Worm (Caenorhabditis elegans) whole organism, L1 larva: ENCODE data around the gene srx-56.

Experiments used
- C16A3.4 ChIP-seq: fragments of 150-350 bp; optimal IDR thresholded peaks from 2 replicates; lab custom pipeline; 2014; ENCODE audit warnings: missing biosample characterization, missing genetic modification characterization
- C34B4.2 ChIP-seq: sonication (generic microtip); optimal IDR thresholded peaks from 2 replicates; lab custom pipeline; 2017; ENCODE audit warnings: mild to moderate bottlenecking, missing genetic modification characterization, missing compliant biosample characterization
- blmp-1 ChIP-seq: fragments of 150-350 bp; optimal IDR thresholded peaks from 2 replicates; lab custom pipeline; 2014; ENCODE audit warnings: missing biosample characterization, missing genetic modification characterization
- ceh-82 ChIP-seq, 3 experiments: fragments of 150-350 bp in 1 of 3; sonication (generic microtip) in 2 of 3; optimal IDR thresholded peaks; 2 replicates each; lab custom pipeline; 2014 to 2017; ENCODE audit warnings: missing biosample characterization in 3 of 3, missing genetic modification characterization in 3 of 3
- ceh-88 ChIP-seq: fragments of 200-800 bp; sonication (Bioruptor generic); IDR thresholded peaks from 2 replicates; pipeline ENCODE4 v1.3.6; 2022; ENCODE audit warnings: missing genetic modification characterization, missing compliant biosample characterization
- ceh-90 ChIP-seq: sonication (generic microtip); optimal IDR thresholded peaks from 2 replicates; lab custom pipeline; 2016; ENCODE audit warnings: missing genetic modification characterization, missing compliant biosample characterization
- efl-1 ChIP-seq, 4 experiments: fragments of 150-350 bp; optimal IDR thresholded peaks in 3 of 4; peaks in 1 of 4; 1 replicate in 1 of 4; 2 replicates in 3 of 4; lab custom pipeline; 2014; ENCODE audit warnings: missing biosample characterization in 2 of 4, missing genetic modification characterization in 2 of 4, missing genetic modification reagents in 2 of 4
- efl-3 ChIP-seq: fragments of 200-800 bp; sonication (Bioruptor generic); optimal IDR thresholded peaks from 2 replicates; lab custom pipeline; 2018; ENCODE audit warnings: mild to moderate bottlenecking, missing genetic modification characterization, missing compliant biosample characterization
- egl-13 ChIP-seq: sonication (generic microtip); optimal IDR thresholded peaks from 2 replicates; lab custom pipeline; 2016; ENCODE audit warnings: missing genotype, missing genetic modification reagents, missing genetic modification characterization, missing compliant biosample characterization
- elt-3 ChIP-seq, 6 experiments: fragments of 150-350 bp in 1 of 6; sonication (generic microtip); optimal IDR thresholded peaks; 2 replicates each; lab custom pipeline; 2017 to 2018; ENCODE audit warnings: missing biosample characterization in 6 of 6, missing genetic modification characterization in 6 of 6, inconsistent platforms in 1 of 6
- fkh-4 ChIP-seq: sonication (generic microtip); optimal IDR thresholded peaks from 2 replicates; lab custom pipeline; 2016; ENCODE audit warnings: missing compliant biosample characterization, missing genetic modification characterization, borderline replicate concordance
- grh-1 ChIP-seq: fragments of 200-800 bp; sonication (Bioruptor generic); IDR thresholded peaks from 2 replicates; pipeline ENCODE4 v1.3.6; 2022; ENCODE audit warnings: missing genetic modification reagents, missing genetic modification characterization, missing compliant biosample characterization
- hlh-17 ChIP-seq: fragments of 200-800 bp; sonication (Bioruptor generic); optimal IDR thresholded peaks from 2 replicates; lab custom pipeline; 2018; ENCODE audit warnings: missing genetic modification characterization, mild to moderate bottlenecking, missing compliant biosample characterization, moderate library complexity, borderline replicate concordance
- hlh-4 ChIP-seq: sonication (generic microtip); optimal IDR thresholded peaks from 2 replicates; lab custom pipeline; 2016; ENCODE audit warnings: mild to moderate bottlenecking, missing genetic modification characterization, missing compliant biosample characterization
- hpl-2 ChIP-seq: fragments of 150-350 bp; optimal IDR thresholded peaks from 2 replicates; lab custom pipeline; 2014; ENCODE audit warnings: missing biosample characterization, missing genetic modification reagents, missing genetic modification characterization
- irx-1 ChIP-seq: sonication (generic microtip); optimal IDR thresholded peaks from 2 replicates; lab custom pipeline; 2016; ENCODE audit warnings: missing genetic modification characterization, missing compliant biosample characterization
- lin-13 ChIP-seq: fragments of 150-350 bp; optimal IDR thresholded peaks from 2 replicates; lab custom pipeline; 2014; ENCODE audit warnings: missing biosample characterization, missing genetic modification reagents, missing genetic modification characterization
- lin-14 ChIP-seq: fragments of 200-800 bp; sonication (Bioruptor generic); optimal IDR thresholded peaks from 2 replicates; lab custom pipeline; 2018; ENCODE audit warnings: mild to moderate bottlenecking, missing genetic modification characterization, moderate library complexity, missing compliant biosample characterization
- lin-35 ChIP-seq, 2 experiments: fragments of 150-350 bp; optimal IDR thresholded peaks; 2 replicates each; lab custom pipeline; 2014; ENCODE audit warnings: missing biosample characterization in 2 of 2, missing genetic modification characterization in 2 of 2, missing genetic modification reagents in 2 of 2
- lin-39 ChIP-seq: fragments of 150-350 bp; optimal IDR thresholded peaks from 2 replicates; lab custom pipeline; 2014; ENCODE audit warnings: missing biosample characterization, missing genetic modification reagents, missing genetic modification characterization
- lsy-2 ChIP-seq, 2 experiments: fragments of 150-350 bp; optimal IDR thresholded peaks; 2 replicates each; lab custom pipeline; 2014; ENCODE audit warnings: missing biosample characterization in 2 of 2, missing genetic modification characterization in 2 of 2
- mdl-1 ChIP-seq, 2 experiments: fragments of 150-350 bp; optimal IDR thresholded peaks; 2 replicates each; lab custom pipeline; 2014 to 2017; ENCODE audit warnings: missing biosample characterization in 2 of 2, missing genetic modification characterization in 2 of 2, inconsistent platforms in 1 of 2
- nhr-11 ChIP-seq: fragments of 150-350 bp; optimal IDR thresholded peaks from 2 replicates; lab custom pipeline; 2014; ENCODE audit warnings: missing biosample characterization, missing genetic modification characterization
- nhr-12 ChIP-seq: sonication (generic microtip); optimal IDR thresholded peaks from 2 replicates; lab custom pipeline; 2017; ENCODE audit warnings: missing biosample characterization, missing genetic modification characterization
- nhr-19 ChIP-seq: fragments of 200-800 bp; sonication (Bioruptor generic); conservative IDR thresholded peaks from 2 replicates; pipeline ENCODE4 v1.3.6; 2022; ENCODE audit warnings: missing genetic modification characterization, missing compliant biosample characterization
- nhr-28 ChIP-seq: fragments of 150-350 bp; optimal IDR thresholded peaks from 2 replicates; lab custom pipeline; 2014; ENCODE audit warnings: missing biosample characterization, missing genetic modification characterization
- nhr-76 ChIP-seq: sonication (generic microtip); optimal IDR thresholded peaks from 2 replicates; lab custom pipeline; 2017; ENCODE audit warnings: missing biosample characterization, missing genetic modification characterization
- nhr-77 ChIP-seq: fragments of 150-350 bp; optimal IDR thresholded peaks from 2 replicates; lab custom pipeline; 2014; ENCODE audit warnings: missing biosample characterization, missing genetic modification characterization
- nhr-84 ChIP-seq: sonication (generic microtip); optimal IDR thresholded peaks from 2 replicates; lab custom pipeline; 2017; ENCODE audit warnings: missing biosample characterization, missing genetic modification characterization
- nhr-85 ChIP-seq: sonication (generic microtip); peaks from one replicate; lab custom pipeline; 2016; ENCODE audit warnings: missing genetic modification characterization, inconsistent platforms, missing compliant biosample characterization
- nhr-90 ChIP-seq: sonication (generic microtip); optimal IDR thresholded peaks from 2 replicates; lab custom pipeline; 2016; ENCODE audit warnings: mild to moderate bottlenecking, missing genetic modification characterization, missing compliant biosample characterization; ENCODE audit not compliant: poor library complexity
- pag-3 ChIP-seq: sonication (generic microtip); optimal IDR thresholded peaks from 2 replicates; lab custom pipeline; 2017; ENCODE audit warnings: missing genetic modification characterization, mild to moderate bottlenecking, missing compliant biosample characterization, antibody characterized with exemption, borderline replicate concordance; ENCODE audit not compliant: insufficient read depth
- rnt-1 ChIP-seq: sonication (generic microtip); optimal IDR thresholded peaks from 2 replicates; lab custom pipeline; 2016; ENCODE audit warnings: mild to moderate bottlenecking, missing genetic modification characterization, moderate library complexity, missing compliant biosample characterization
- skn-1 ChIP-seq: fragments of 150-350 bp; optimal IDR thresholded peaks from 2 replicates; lab custom pipeline; 2014; ENCODE audit warnings: missing biosample characterization, missing genetic modification characterization
- snpc-4 ChIP-seq: fragments of 150-350 bp; optimal IDR thresholded peaks from 2 replicates; lab custom pipeline; 2014; ENCODE audit warnings: missing biosample characterization, missing genetic modification characterization
- snu-23 ChIP-seq: sonication (generic microtip); optimal IDR thresholded peaks from 2 replicates; lab custom pipeline; 2016; ENCODE audit warnings: missing genetic modification characterization, missing compliant biosample characterization
- sptf-1 ChIP-seq: fragments of 150-350 bp; optimal IDR thresholded peaks from 2 replicates; lab custom pipeline; 2014; ENCODE audit warnings: missing biosample characterization, missing genetic modification characterization
- sup-37 ChIP-seq: fragments of 200-800 bp; sonication (Bioruptor generic); optimal IDR thresholded peaks from 2 replicates; lab custom pipeline; 2018; ENCODE audit warnings: mild to moderate bottlenecking, missing genetic modification characterization, missing compliant biosample characterization
- swsn-7 ChIP-seq: sonication (generic microtip); optimal IDR thresholded peaks from 2 replicates; lab custom pipeline; 2016; ENCODE audit warnings: missing genetic modification characterization, missing compliant biosample characterization
- tbx-2 ChIP-seq: sonication (generic microtip); optimal IDR thresholded peaks from 2 replicates; lab custom pipeline; 2016; ENCODE audit warnings: missing genetic modification characterization, missing compliant biosample characterization
- tlp-1 ChIP-seq: fragments of 150-350 bp; optimal IDR thresholded peaks from 2 replicates; lab custom pipeline; 2014; ENCODE audit warnings: missing biosample characterization, missing genetic modification characterization
- unc-130 ChIP-seq: fragments of 150-350 bp; optimal IDR thresholded peaks from 2 replicates; lab custom pipeline; 2017; ENCODE audit warnings: missing biosample characterization, missing genetic modification characterization, inconsistent platforms
- unc-86 ChIP-seq: sonication (generic microtip); optimal IDR thresholded peaks from 2 replicates; lab custom pipeline; 2016; ENCODE audit warnings: missing genetic modification characterization, missing compliant biosample characterization
- vab-15 ChIP-seq: sonication (generic microtip); optimal IDR thresholded peaks from 2 replicates; lab custom pipeline; 2017; ENCODE audit warnings: missing genotype, mild to moderate bottlenecking, missing genetic modification characterization, missing compliant biosample characterization
- xbp-1 ChIP-seq: sonication (generic microtip); optimal IDR thresholded peaks from 2 replicates; lab custom pipeline; 2016; ENCODE audit warnings: missing genetic modification characterization, missing compliant biosample characterization
- zag-1 ChIP-seq: fragments of 150-350 bp; optimal IDR thresholded peaks from 2 replicates; lab custom pipeline; 2014; ENCODE audit warnings: missing biosample characterization, missing genetic modification characterization
- zip-4 ChIP-seq: fragments of 200-800 bp; sonication (Bioruptor generic); optimal IDR thresholded peaks from 2 replicates; lab custom pipeline; 2018; ENCODE audit warnings: mild to moderate bottlenecking, missing genetic modification characterization, moderate library complexity, missing compliant biosample characterization
- ztf-11 ChIP-seq, 2 experiments: sonication (generic microtip); optimal IDR thresholded peaks; 2 replicates each; lab custom pipeline; 2016 to 2017; ENCODE audit warnings: missing genetic modification characterization in 2 of 2, missing biosample characterization in 1 of 2, missing compliant biosample characterization in 1 of 2

Gene srx-56

DNA sequence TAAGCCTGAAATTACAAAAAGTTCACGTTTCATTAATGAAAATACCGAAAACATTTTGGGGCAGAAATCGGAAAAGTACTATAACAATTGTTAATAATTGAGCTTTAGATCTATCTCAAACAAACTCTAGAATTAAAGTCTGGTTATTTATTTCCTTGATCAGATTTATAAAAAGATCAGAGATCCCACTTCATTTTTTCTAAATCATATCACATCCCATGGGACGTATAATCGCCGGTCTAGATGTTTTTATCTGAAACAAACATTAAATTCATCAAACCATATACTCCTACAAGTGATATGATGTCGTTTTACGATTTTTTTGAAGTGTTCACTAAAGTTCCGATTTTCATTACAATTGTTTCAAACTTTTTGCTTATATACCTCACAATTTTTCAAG lies 37.5 kb downstream of the srx-56 start, which contains the start of gene str-41:
str-41 (plus strand) TSS at position 301 of the 400 bp plus-strand sequence.
- TF ChIP-seq vab-15 (no peak), ceh-88 (GFP tag; lab: Robert Waterston, UW) (no peak), efl-1 (optimal IDR thresholded peaks at IDR 0.05; lab: Kevin White, UChicago) (no peak), efl-1 (GFP tag; optimal IDR thresholded peaks at IDR 0.05 in 1 of 2; lab: Kevin White, UChicago) (peak in 1 of 2 experiments; percentile 13), xbp-1 (tag; lab: Kevin White, UChicago) (no peak), nhr-11 (tag; lab: Kevin White, UChicago) (no peak)
- TF ChIP-seq, all 84 proteins: peak for 1

ce11 chrV:7413107-7413774 lies 39.1 kb downstream of the srx-56 start, which contains the start of gene F18E3.11:
Gene F18E3.11, plus strand, starts transcription at chrV:7413482.
- TF ChIP-seq lsy-2 (tag; optimal IDR thresholded peaks at IDR 0.05; lab: Kevin White, UChicago) (no peak), nhr-77 (tag; lab: Kevin White, UChicago) (no peak), skn-1 (peak; percentile 87), swsn-7 (tag; lab: Kevin White, UChicago) (no peak), nhr-11 (tag; lab: Kevin White, UChicago) (no peak), lin-13 (GFP tag; lab: Kevin White, UChicago) (no peak), unc-86 (tag; lab: Kevin White, UChicago) (no peak), C34B4.2 (tag; lab: Kevin White, UChicago) (no peak), nhr-84 (no peak), nhr-19 (GFP tag; lab: Robert Waterston, UW) (peak; percentile 86), mdl-1 (tag; optimal IDR thresholded peaks at IDR 0.05; lab: Kevin White, UChicago) (peak in 1 of 2 experiments; percentile 64), blmp-1 (peak; percentile 67), pag-3 (tag; lab: Kevin White, UChicago) (no peak), nhr-90 (tag; lab: Kevin White, UChicago) (no peak), xbp-1 (tag; lab: Kevin White, UChicago) (no peak), zag-1 (tag; lab: Kevin White, UChicago) (no peak), nhr-85 (tag; lab: Kevin White, UChicago) (peak; percentile 90), unc-130 (tag; lab: Kevin White, UChicago) (peak; percentile 16), hpl-2 (no peak), egl-13 (tag; lab: Kevin White, UChicago) (no peak), ztf-11 (tag; optimal IDR thresholded peaks at IDR 0.05; lab: Kevin White, UChicago) (no peak), efl-1 (optimal IDR thresholded peaks at IDR 0.05; lab: Kevin White, UChicago) (no peak), efl-1 (GFP tag; optimal IDR thresholded peaks at IDR 0.05 in 1 of 2; lab: Kevin White, UChicago) (peak in 1 of 2 experiments; percentile 91), lin-39 (tag; lab: Kevin White, UChicago) (no peak), rnt-1 (tag; lab: Kevin White, UChicago) (no peak), ceh-82 (tag; optimal IDR thresholded peaks at IDR 0.05; lab: Kevin White, UChicago) (no peak), sup-37 (GFP tag; lab: Kevin White, UChicago) (no peak), sptf-1 (tag; lab: Kevin White, UChicago) (no peak), snpc-4 (tag; lab: Kevin White, UChicago) (no peak), tbx-2 (tag; lab: Kevin White, UChicago) (peak; percentile 47), hlh-17 (GFP tag; lab: Kevin White, UChicago) (no peak), elt-3 (tag; optimal IDR thresholded peaks at IDR 0.05; lab: Kevin White, UChicago) (peak in 3 of 6 experiments; percentile 31 to 88 (median 60)), lin-14 (no peak), nhr-76 (tag; lab: Kevin White, UChicago) (no peak), nhr-12 (no peak), hlh-4 (no peak), tlp-1 (tag; lab: Kevin White, UChicago) (no peak), zip-4 (GFP tag; lab: Kevin White, UChicago) (no peak), nhr-28 (tag; lab: Kevin White, UChicago) (no peak), fkh-4 (tag; lab: Kevin White, UChicago) (no peak), C16A3.4 (no peak), lin-35 (GFP tag; optimal IDR thresholded peaks at IDR 0.05; lab: Kevin White, UChicago) (peak in 1 of 2 experiments; percentile 26), snu-23 (GFP tag; lab: Kevin White, UChicago) (peak; percentile 69), ceh-90 (tag; lab: Kevin White, UChicago) (no peak), grh-1 (0 out of 2 replicates have a peak, but pooled peaks have one; percentile 26), irx-1 (tag; lab: Kevin White, UChicago) (no peak), efl-3 (GFP tag; lab: Kevin White, UChicago) (no peak)
